Fruit fly (Drosophila melanogaster) whole organism, adult: ENCODE measurements around the gene CG6282.

ENCODE experiments used
- CG1620 ChIP-seq: fragments of 200-800 bp; sonication (Bioruptor generic); optimal IDR thresholded peaks from 2 replicates; lab custom pipeline; 2016; ENCODE audit warnings: missing biosample characterization, missing genetic modification characterization
- CG33017 ChIP-seq: fragments of 200-800 bp; sonication (Bioruptor generic); optimal IDR thresholded peaks from 2 replicates; lab custom pipeline; 2018; ENCODE audit warnings: missing biosample characterization, mild to moderate bottlenecking, missing genetic modification characterization, moderate library complexity
- CG5204 ChIP-seq: fragments of 200-800 bp; sonication (Bioruptor generic); optimal IDR thresholded peaks from 2 replicates; lab custom pipeline; 2016; ENCODE audit warnings: missing biosample characterization, missing genetic modification characterization
- Clk ChIP-seq: fragments of 200-800 bp; sonication (Bioruptor generic); optimal IDR thresholded peaks from 2 replicates; lab custom pipeline; 2017; ENCODE audit warnings: missing biosample characterization, missing genetic modification characterization
- Crg-1 ChIP-seq: fragments of 200-800 bp; sonication (Bioruptor generic); optimal IDR thresholded peaks from 2 replicates; lab custom pipeline; 2016; ENCODE audit warnings: missing biosample characterization, missing genetic modification characterization
- Mnt ChIP-seq: fragments of 200-800 bp; sonication (Bioruptor generic); optimal IDR thresholded peaks from 2 replicates; lab custom pipeline; 2016; ENCODE audit warnings: missing biosample characterization, mild to moderate bottlenecking, missing genetic modification characterization
- cic ChIP-seq: fragments of 200-800 bp; sonication (Bioruptor generic); optimal IDR thresholded peaks from 2 replicates; lab custom pipeline; 2017; ENCODE audit warnings: missing biosample characterization, mild to moderate bottlenecking, missing genetic modification characterization, moderate library complexity
- kay ChIP-seq: fragments of 200-800 bp; sonication (Bioruptor generic); peaks from one replicate; lab custom pipeline; 2016; ENCODE audit warnings: missing biosample characterization, missing genetic modification characterization, borderline replicate concordance

- no peak for TF ChIP-seq Clk
- no peak for TF ChIP-seq cic (GFP tag; lab: Kevin White, UChicago)
- TF ChIP-seq Mnt (GFP tag; lab: Kevin White, UChicago): no peak
- TF ChIP-seq kay (GFP tag; lab: Kevin White, UChicago): no peak
- no peak for TF ChIP-seq CG33017
- no peak for TF ChIP-seq Crg-1 (GFP tag; lab: Kevin White, UChicago)
- no peak for TF ChIP-seq CG5204 (GFP tag; lab: Kevin White, UChicago)
- TF ChIP-seq CG1620 (GFP tag; lab: Kevin White, UChicago): no peak
Observed at dm6 chr3L:8628964-8629363, 24.5 kb downstream of the CG6282 start.
